Fruit fly (Drosophila melanogaster): ENCODE results near the gene bab2.
A peak's percentile ranks its signal among the peaks of the same experiment; 100 is the strongest.

Gene bab2

DNA sequence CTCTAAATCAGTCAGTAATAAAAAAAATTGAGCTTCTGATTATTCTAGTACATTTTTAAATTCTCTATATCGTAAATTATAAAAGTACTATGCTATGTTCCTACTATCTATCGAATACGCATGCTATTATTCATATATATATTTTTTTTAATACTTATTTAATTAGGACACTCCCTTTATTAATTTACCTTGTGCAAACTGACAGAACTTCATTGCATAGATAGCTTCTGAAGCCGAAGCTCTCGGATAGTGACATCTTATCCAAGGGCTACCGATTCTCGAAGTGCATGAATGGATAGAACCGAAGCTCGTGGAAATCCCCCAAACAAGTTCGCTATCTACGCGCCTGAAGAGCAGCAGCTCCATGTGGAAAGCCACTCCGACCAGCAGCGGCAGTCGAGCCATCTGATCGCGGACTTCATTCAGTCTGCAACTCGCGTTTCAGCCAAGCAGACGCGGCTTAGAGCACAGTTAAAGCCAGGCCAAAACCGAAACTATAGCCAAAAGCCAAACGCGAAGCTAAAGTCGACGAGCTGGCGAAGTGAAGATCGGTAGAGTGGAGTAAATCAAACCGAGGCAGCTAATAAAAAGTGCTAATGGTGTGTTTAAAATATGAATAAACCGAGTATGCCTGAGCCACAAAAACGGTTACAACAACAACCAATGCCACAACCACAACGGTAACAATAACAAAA, 23.4 kb upstream of the bab2 start, which contains the start of gene mwh:
Gene mwh (plus strand): TSS at position 430 of the 695 bp plus-strand sequence.
- TF ChIP-seq CG11762 (GFP tag; optimal IDR thresholded peaks at IDR 0.05; ENCODE audit: insufficient read depth) (no peak), achi (GFP tag; optimal IDR thresholded peaks at IDR 0.05) (no peak), svp (GFP tag) (no peak), CG6854 (GFP tag; optimal IDR thresholded peaks at IDR 0.05) (no peak), CG15336 (GFP tag; IDR thresholded peaks at IDR 0.05) (no peak), CG10631 (GFP tag; optimal IDR thresholded peaks at IDR 0.05) (no peak), salr (GFP tag; optimal IDR thresholded peaks at IDR 0.05) (peak in 1 of 2 experiments; percentile 35), Sox14 (GFP tag; optimal IDR thresholded peaks at IDR 0.05) (no peak), dac (GFP tag; optimal IDR thresholded peaks at IDR 0.05) (peak; percentile 60), Eip78C (GFP tag) (peak; percentile 36), OdsH (GFP tag; optimal IDR thresholded peaks at IDR 0.05) (no peak), acj6 (GFP tag; optimal IDR thresholded peaks at IDR 0.05) (no peak), Lpt (GFP tag; optimal IDR thresholded peaks at IDR 0.05) (no peak), Sox15 (GFP tag; optimal IDR thresholded peaks at IDR 0.05) (no peak), CG6163 (GFP tag; IDR thresholded peaks at IDR 0.05) (peak; percentile 30; the same call in 1 of the 3 replicates), vri (GFP tag; optimal IDR thresholded peaks at IDR 0.05) (no peak), spab (GFP tag; optimal IDR thresholded peaks at IDR 0.05) (no peak), CG4318 (GFP tag; optimal IDR thresholded peaks at IDR 0.05) (peak; percentile 72), Ets96B (tag; optimal IDR thresholded peaks at IDR 0.05) (no peak), CG34406 (GFP tag; optimal IDR thresholded peaks at IDR 0.05) (no peak), Eip93F (GFP tag; optimal IDR thresholded peaks at IDR 0.05) (no peak), CG8632 (GFP tag; optimal IDR thresholded peaks at IDR 0.05) (no peak), Met (GFP tag; optimal IDR thresholded peaks at IDR 0.05) (no peak), eg (GFP tag; IDR thresholded peaks at IDR 0.05) (0 out of 3 replicates have a peak, but pooled peaks have one; percentile 31), esn (GFP tag; optimal IDR thresholded peaks at IDR 0.05) (no peak), CG11294 (GFP tag; IDR thresholded peaks at IDR 0.05) (no peak), Hr4 (GFP tag; optimal IDR thresholded peaks at IDR 0.05) (peak; percentile 53), CG32006 (GFP tag; optimal IDR thresholded peaks at IDR 0.05) (peak; percentile 86), Gug (GFP tag; IDR thresholded peaks at IDR 0.05) (no peak), CG6276 (GFP tag; optimal IDR thresholded peaks at IDR 0.05) (peak; percentile 4), CG16779 (tag; optimal IDR thresholded peaks at IDR 0.05) (no peak), CG3032 (tag; optimal IDR thresholded peaks at IDR 0.05) (no peak), CG31627 (GFP tag; optimal IDR thresholded peaks at IDR 0.05) (no peak), fd59A (GFP tag; optimal IDR thresholded peaks at IDR 0.05) (no peak), pdm3 (GFP tag; optimal IDR thresholded peaks at IDR 0.05) (no peak), CG8119 (GFP tag; IDR thresholded peaks at IDR 0.05) (0 out of 3 replicates have a peak, but pooled peaks have one; percentile 31), fkh (GFP tag; optimal IDR thresholded peaks at IDR 0.05) (no peak), lz (GFP tag; optimal IDR thresholded peaks at IDR 0.05) (no peak), ss (GFP tag; optimal IDR thresholded peaks at IDR 0.05) (no peak), CG6808 (GFP tag; optimal IDR thresholded peaks at IDR 0.05) (no peak), Eip75B (GFP tag; optimal IDR thresholded peaks at IDR 0.05) (no peak), CG3919 (GFP tag; optimal IDR thresholded peaks at IDR 0.05) (no peak), topi (GFP tag; optimal IDR thresholded peaks at IDR 0.05) (no peak), fd85E (GFP tag; optimal IDR thresholded peaks at IDR 0.05) (no peak), Hr39 (GFP tag; optimal IDR thresholded peaks at IDR 0.05) (no peak), cyc (GFP tag; optimal IDR thresholded peaks at IDR 0.05) (no peak)
